Comparison of ENCODE assay signal across 5 fruit fly cellular contexts in genomic region chr3L:9360217-9360692, dm6.
A peak's percentile ranks its signal among the peaks of the same experiment; 100 is the strongest.
TF ChIP-seq lines count a peak whose summit lies in the region.

Gene Pdxk, plus strand, starts transcription at chr3L:9360316.

- TF ChIP-seq CTCF in whole organism, embryonic (GFP tag; optimal IDR thresholded peaks at IDR 0.05; lab: Kevin White, UChicago): no peak

TF ChIP-seq in whole organism, adult, 20 proteins besides CTCF, POLR2A, EP300 and RAD21 (continues in another document):
- TF ChIP-seq ovo (GFP tag; optimal IDR thresholded peaks at IDR 0.05; lab: Kevin White, UChicago) (peak; percentile 21), cnc (optimal IDR thresholded peaks at IDR 0.05; lab: Kevin White, UChicago) (peak in 1 of 2 experiments; percentile 3), CG7101 (tag; optimal IDR thresholded peaks at IDR 0.05; lab: Kevin White, UChicago) (peak; percentile 49), CG12768 (GFP tag; optimal IDR thresholded peaks at IDR 0.05; lab: Kevin White, UChicago) (peak; percentile 18), Crg-1 (GFP tag; optimal IDR thresholded peaks at IDR 0.05; lab: Kevin White, UChicago) (no peak), bab1 (GFP tag; optimal IDR thresholded peaks at IDR 0.05; lab: Kevin White, UChicago) (peak; percentile 39), Mnt (GFP tag; optimal IDR thresholded peaks at IDR 0.05; lab: Kevin White, UChicago) (peak; percentile 41), CG7045 (GFP tag; optimal IDR thresholded peaks at IDR 0.05; lab: Kevin White, UChicago) (peak; percentile 1), CG33017 (tag; optimal IDR thresholded peaks at IDR 0.05; lab: Kevin White, UChicago) (peak; percentile 69), tj (GFP tag; optimal IDR thresholded peaks at IDR 0.05; lab: Kevin White, UChicago) (peak; percentile 35), kay (GFP tag; lab: Kevin White, UChicago; ENCODE audit: borderline replicate concordance) (no peak), CG5204 (GFP tag; optimal IDR thresholded peaks at IDR 0.05; lab: Kevin White, UChicago) (no peak), Clk (GFP tag; optimal IDR thresholded peaks at IDR 0.05; lab: Kevin White, UChicago) (no peak), CG1620 (GFP tag; optimal IDR thresholded peaks at IDR 0.05; lab: Kevin White, UChicago) (no peak), cic (GFP tag; optimal IDR thresholded peaks at IDR 0.05; lab: Kevin White, UChicago) (peak; percentile 94), CG11617 (GFP tag; optimal IDR thresholded peaks at IDR 0.05; lab: Kevin White, UChicago) (peak; percentile 51), toe (GFP tag; optimal IDR thresholded peaks at IDR 0.05; lab: Kevin White, UChicago) (peak; percentile 46), CG14711 (tag; optimal IDR thresholded peaks at IDR 0.05; lab: Kevin White, UChicago) (peak; percentile 23)

TF ChIP-seq in whole organism, embryonic, 481 proteins besides CTCF, POLR2A, EP300 and RAD21 (continues in another document):
- TF ChIP-seq bab2 (GFP tag; optimal IDR thresholded peaks at IDR 0.05; lab: Kevin White, UChicago) (no peak), CG30431 (GFP tag; optimal IDR thresholded peaks at IDR 0.05; lab: Kevin White, UChicago) (no peak), pita (GFP tag; optimal IDR thresholded peaks at IDR 0.05; lab: Kevin White, UChicago) (no peak), CG8388 (GFP tag; optimal IDR thresholded peaks at IDR 0.05; lab: Kevin White, UChicago) (no peak), Ravus (GFP tag; IDR thresholded peaks at IDR 0.05; lab: Robert Waterston, UW) (no peak), CG17328 (GFP tag; IDR thresholded peaks at IDR 0.05; lab: Robert Waterston, UW) (no peak), lov (optimal IDR thresholded peaks at IDR 0.05; lab: Kevin White, UChicago) (no peak), lov (GFP tag; IDR thresholded peaks at IDR 0.05; lab: Robert Waterston, UW) (no peak), nerfin-1 (tag; optimal IDR thresholded peaks at IDR 0.05; lab: Kevin White, UChicago) (peak; percentile 26), CG12744 (GFP tag; optimal IDR thresholded peaks at IDR 0.05; lab: Kevin White, UChicago) (no peak), CG2678 (tag; optimal IDR thresholded peaks at IDR 0.05; lab: Kevin White, UChicago) (peak; percentile 18), CG3163 (GFP tag; optimal IDR thresholded peaks at IDR 0.05; lab: Kevin White, UChicago) (no peak), CG31365 (tag; optimal IDR thresholded peaks at IDR 0.05; lab: Kevin White, UChicago) (no peak), vvl (GFP tag; IDR thresholded peaks at IDR 0.05; lab: Robert Waterston, UW) (peak; percentile 46), Usf (GFP tag; optimal IDR thresholded peaks at IDR 0.05; lab: Kevin White, UChicago) (no peak), Ptx1 (GFP tag; IDR thresholded peaks at IDR 0.05; lab: Robert Waterston, UW) (no peak), zen2 (GFP tag; IDR thresholded peaks at IDR 0.05; lab: Robert Waterston, UW; ENCODE audit: partially characterized antibody) (no peak), CG14441 (GFP tag; IDR thresholded peaks at IDR 0.05; lab: Robert Waterston, UW) (no peak), C15 (GFP tag; IDR thresholded peaks at IDR 0.05; lab: Robert Waterston, UW) (no peak), sens (GFP tag; lab: Kevin White, UChicago) (peak; percentile 58)

TF ChIP-seq in whole organism, prepupa, 60 proteins besides CTCF, POLR2A, EP300 and RAD21 (continues in another document):
- TF ChIP-seq Sox102F (GFP tag; optimal IDR thresholded peaks at IDR 0.05; lab: Kevin White, UChicago) (no peak), CG6792 (GFP tag; optimal IDR thresholded peaks at IDR 0.05; lab: Kevin White, UChicago) (no peak), CG3919 (GFP tag; optimal IDR thresholded peaks at IDR 0.05; lab: Kevin White, UChicago) (no peak), CG10631 (GFP tag; optimal IDR thresholded peaks at IDR 0.05; lab: Kevin White, UChicago) (no peak), Blimp-1 (GFP tag; optimal IDR thresholded peaks at IDR 0.05; lab: Kevin White, UChicago) (no peak), esn (GFP tag; optimal IDR thresholded peaks at IDR 0.05; lab: Kevin White, UChicago) (peak; percentile 3), dsx (GFP tag; optimal IDR thresholded peaks at IDR 0.05; lab: Kevin White, UChicago; ENCODE audit: poor library complexity, severe bottlenecking) (peak; percentile 39), Eip93F (GFP tag; optimal IDR thresholded peaks at IDR 0.05; lab: Kevin White, UChicago) (no peak), Sox14 (GFP tag; optimal IDR thresholded peaks at IDR 0.05; lab: Kevin White, UChicago) (peak; percentile 12), Lpt (GFP tag; optimal IDR thresholded peaks at IDR 0.05; lab: Kevin White, UChicago) (no peak), CG7368 (GFP tag; optimal IDR thresholded peaks at IDR 0.05; lab: Kevin White, UChicago) (no peak), ss (GFP tag; optimal IDR thresholded peaks at IDR 0.05; lab: Kevin White, UChicago) (peak; percentile 14 to 20), CG32006 (GFP tag; optimal IDR thresholded peaks at IDR 0.05; lab: Kevin White, UChicago) (no peak), net (GFP tag; optimal IDR thresholded peaks at IDR 0.05; lab: Kevin White, UChicago) (peak; percentile 3), CG6854 (GFP tag; optimal IDR thresholded peaks at IDR 0.05; lab: Kevin White, UChicago) (peak; percentile 19), CG16779 (tag; optimal IDR thresholded peaks at IDR 0.05; lab: Kevin White, UChicago) (peak; percentile 39), Eip75B (GFP tag; optimal IDR thresholded peaks at IDR 0.05; lab: Kevin White, UChicago) (peak; percentile 43), CG11762 (GFP tag; optimal IDR thresholded peaks at IDR 0.05; lab: Kevin White, UChicago; ENCODE audit: insufficient read depth) (no peak), CG4318 (GFP tag; optimal IDR thresholded peaks at IDR 0.05; lab: Kevin White, UChicago) (no peak), Gug (GFP tag; IDR thresholded peaks at IDR 0.05; lab: Robert Waterston, UW) (no peak)

TF ChIP-seq in whole organism, pupa, 21 proteins besides CTCF, POLR2A, EP300 and RAD21:
- peak; percentile 28; the same call in 1 of the 3 replicates for TF ChIP-seq CG4496 (GFP tag; IDR thresholded peaks at IDR 0.05; lab: Robert Waterston, UW)
- no peak for TF ChIP-seq rn (GFP tag; IDR thresholded peaks at IDR 0.05; lab: Robert Waterston, UW)
- TF ChIP-seq Ets98B (GFP tag; IDR thresholded peaks at IDR 0.05; lab: Robert Waterston, UW): peak; percentile 26; the same call in 1 of the 2 replicates
- TF ChIP-seq CG13204 (GFP tag; optimal IDR thresholded peaks at IDR 0.05; lab: Kevin White, UChicago): peak; percentile 13
- peak; percentile 38 for TF ChIP-seq gl (tag; optimal IDR thresholded peaks at IDR 0.05; lab: Kevin White, UChicago)
- peak; percentile 66 for TF ChIP-seq EcR (GFP tag; optimal IDR thresholded peaks at IDR 0.05; lab: Kevin White, UChicago)
- peak; percentile 2 for TF ChIP-seq Snoo (tag; optimal IDR thresholded peaks at IDR 0.05; lab: Kevin White, UChicago)
- no peak for TF ChIP-seq Pif1B (GFP tag; optimal IDR thresholded peaks at IDR 0.05; lab: Kevin White, UChicago)
- 0 out of 2 replicates have a peak, but pooled peaks have one; percentile 31 for TF ChIP-seq CG32121 (GFP tag; IDR thresholded peaks at IDR 0.05; lab: Robert Waterston, UW)
- no peak for TF ChIP-seq CG17806 (tag; optimal IDR thresholded peaks at IDR 0.05; lab: Kevin White, UChicago)
- no peak for TF ChIP-seq CG12605 (GFP tag; IDR thresholded peaks at IDR 0.05; lab: Robert Waterston, UW)
- TF ChIP-seq CG8159 (tag; optimal IDR thresholded peaks at IDR 0.05; lab: Kevin White, UChicago): no peak

TF ChIP-seq in whole organism, wandering third instar larva, 38 proteins besides CTCF, POLR2A, EP300 and RAD21:
- TF ChIP-seq foxo (GFP tag; optimal IDR thresholded peaks at IDR 0.05; lab: Kevin White, UChicago) (no peak), Rel (GFP tag; optimal IDR thresholded peaks at IDR 0.05; lab: Kevin White, UChicago) (no peak), Rel (tag; optimal IDR thresholded peaks at IDR 0.05; lab: Kevin White, UChicago) (peak; percentile 87), rgr (GFP tag; optimal IDR thresholded peaks at IDR 0.05; lab: Kevin White, UChicago) (peak; percentile 42), Sp1 (GFP tag; optimal IDR thresholded peaks at IDR 0.05; lab: Kevin White, UChicago) (peak; percentile 51), sage (GFP tag; optimal IDR thresholded peaks at IDR 0.05; lab: Kevin White, UChicago) (no peak), Jra (GFP tag; optimal IDR thresholded peaks at IDR 0.05; lab: Kevin White, UChicago) (no peak), Dif (GFP tag; optimal IDR thresholded peaks at IDR 0.05; lab: Kevin White, UChicago; ENCODE audit: partially characterized antibody) (peak; percentile 28), fru (GFP tag; optimal IDR thresholded peaks at IDR 0.05; lab: Kevin White, UChicago) (no peak), dl (GFP tag; optimal IDR thresholded peaks at IDR 0.05; lab: Kevin White, UChicago; ENCODE audit: insufficient read depth in 1 of 2, partially characterized antibody in 2 of 2) (peak in 1 of 2 experiments; percentile 35)
